Worm (Caenorhabditis elegans): ENCODE measurements around the gene Y66D12A.10.

DNA sequence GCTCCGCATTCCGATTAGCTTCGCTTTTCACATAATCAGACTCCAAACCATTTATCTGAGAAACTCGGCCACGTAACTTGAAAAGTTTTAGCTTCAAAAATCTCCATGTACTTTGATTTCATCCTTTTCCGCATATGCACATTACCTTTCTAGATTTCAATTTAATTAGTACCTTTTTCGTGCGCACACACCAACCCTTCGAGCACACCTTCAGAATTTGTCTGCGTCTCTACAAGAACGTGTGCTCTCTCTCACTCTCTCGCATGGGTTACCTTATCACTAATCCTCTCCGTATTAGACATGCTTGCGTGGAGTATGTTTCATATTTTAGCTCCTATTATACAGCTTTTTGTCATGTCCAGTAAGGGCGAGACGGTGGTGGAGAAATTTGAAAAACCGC, 43.9 kb downstream of the Y66D12A.10 start, which contains the start of gene Y66D12A.30:
- TF ChIP-seq nhr-25 (tag; optimal IDR thresholded peaks at IDR 0.05) (no peak), nhr-12 (tag; optimal IDR thresholded peaks at IDR 0.05) (no peak), fos-1 (tag; optimal IDR thresholded peaks at IDR 0.05) (no peak), pqm-1 (tag; optimal IDR thresholded peaks at IDR 0.05) (no peak), ceh-16 (tag; optimal IDR thresholded peaks at IDR 0.05) (no peak), ceh-9 (tag; optimal IDR thresholded peaks at IDR 0.05) (no peak), unc-39 (tag; optimal IDR thresholded peaks at IDR 0.05) (no peak), nhr-28 (tag; optimal IDR thresholded peaks at IDR 0.05) (no peak), zag-1 (tag; optimal IDR thresholded peaks at IDR 0.05) (no peak), nhr-76 (tag; optimal IDR thresholded peaks at IDR 0.05) (no peak), jun-1 (tag; optimal IDR thresholded peaks at IDR 0.05) (no peak), aly-2 (tag; optimal IDR thresholded peaks at IDR 0.05) (no peak), nhr-237 (tag; optimal IDR thresholded peaks at IDR 0.05) (no peak), skn-1 (tag; optimal IDR thresholded peaks at IDR 0.05) (no peak)
